Fruit fly (Drosophila melanogaster): ENCODE data around the gene CG10341.
A peak's percentile ranks its signal among the peaks of the same experiment; 100 is the strongest.

The CG10341 gene

DNA sequence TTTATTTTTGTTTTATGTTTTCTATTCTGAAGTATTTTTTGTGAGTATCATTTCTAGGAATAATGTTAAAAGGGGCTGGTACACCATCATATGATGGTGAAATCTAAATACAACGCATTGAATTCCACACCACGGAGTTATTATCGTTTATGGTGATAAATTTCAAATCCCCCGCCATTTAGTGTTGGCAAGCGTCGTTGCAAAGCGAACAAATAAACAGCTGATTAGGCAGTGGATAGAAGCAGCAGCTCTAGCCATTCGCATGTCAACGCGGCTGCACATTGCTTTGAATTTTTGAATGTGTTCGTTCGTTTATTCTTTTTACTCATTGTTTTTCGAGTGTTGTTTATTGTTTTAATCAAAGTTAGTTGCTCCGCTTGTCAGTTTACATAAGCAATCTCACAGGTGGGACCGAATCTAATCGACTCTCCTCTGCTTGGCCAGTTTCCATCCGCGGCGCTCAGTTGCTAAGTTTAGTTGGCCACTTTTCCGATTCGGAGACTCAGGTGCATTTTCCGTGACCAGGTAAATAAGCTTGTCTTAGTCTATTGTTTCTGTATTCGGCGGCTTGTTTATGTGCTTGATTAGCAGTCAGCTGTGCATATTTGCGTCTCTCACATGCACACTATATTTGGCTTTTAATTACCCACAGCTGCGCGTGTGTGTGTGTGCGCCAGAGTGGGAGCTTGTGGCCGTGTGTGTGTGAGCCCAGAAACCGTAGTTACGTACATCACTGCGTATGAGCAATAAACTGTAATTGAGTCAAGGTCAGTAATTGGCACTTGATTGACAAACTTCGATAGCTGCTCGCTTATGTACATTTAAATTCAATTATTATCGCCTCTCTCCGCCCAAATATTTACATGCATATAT lies 21.3 kb upstream of the CG10341 start, which contains the start of the genes Mst36Fa and CG31751:
TSS of gene Mst36Fa (minus strand) at position 51 of the 873 bp plus-strand sequence.
TSS of gene CG31751 (plus strand) at position 274 of the 873 bp plus-strand sequence.
- TF ChIP-seq CG10348 (GFP tag; IDR thresholded peaks at IDR 0.05) (0 out of 2 replicates have a peak, but pooled peaks have one; percentile 6), fd96Ca (GFP tag; IDR thresholded peaks at IDR 0.05) (no peak), D1 (tag; optimal IDR thresholded peaks at IDR 0.05) (no peak), gl (tag; optimal IDR thresholded peaks at IDR 0.05) (no peak), Snoo (tag; optimal IDR thresholded peaks at IDR 0.05) (no peak), Pif1B (GFP tag; optimal IDR thresholded peaks at IDR 0.05) (no peak), CG8301 (tag; optimal IDR thresholded peaks at IDR 0.05) (no peak), CG32121 (GFP tag; IDR thresholded peaks at IDR 0.05) (no peak), rn (GFP tag; IDR thresholded peaks at IDR 0.05) (no peak), CG15710 (tag; optimal IDR thresholded peaks at IDR 0.05) (no peak), CG14655 (GFP tag; optimal IDR thresholded peaks at IDR 0.05) (no peak), CG34367 (tag; optimal IDR thresholded peaks at IDR 0.05) (no peak), Ets98B (GFP tag; IDR thresholded peaks at IDR 0.05) (0 out of 2 replicates have a peak, but pooled peaks have one; percentile 23), CG4496 (GFP tag; IDR thresholded peaks at IDR 0.05) (peak; percentile 46; the same call in 1 of the 3 replicates), CG17806 (tag; optimal IDR thresholded peaks at IDR 0.05) (no peak), CG13204 (GFP tag; optimal IDR thresholded peaks at IDR 0.05) (no peak)

dm6 chr2L:18677910-18678639 lies 20.4 kb upstream of the CG10341 start:
- TF ChIP-seq CG15710 (tag; optimal IDR thresholded peaks at IDR 0.05) (peak; percentile 30), CG4496 (GFP tag; IDR thresholded peaks at IDR 0.05) (no peak), CG13204 (GFP tag; optimal IDR thresholded peaks at IDR 0.05) (no peak), CG32121 (GFP tag; IDR thresholded peaks at IDR 0.05) (0 out of 2 replicates have a peak, but pooled peaks have one; percentile 7), Snoo (tag; optimal IDR thresholded peaks at IDR 0.05) (peak; percentile 39), CG10348 (GFP tag; IDR thresholded peaks at IDR 0.05) (no peak), rn (GFP tag; IDR thresholded peaks at IDR 0.05) (no peak), fd96Ca (GFP tag; IDR thresholded peaks at IDR 0.05) (no peak)

- TF ChIP-seq Pif1A (GFP tag; optimal IDR thresholded peaks at IDR 0.05), result no peak
- no peak for TF ChIP-seq CG13204 (GFP tag; optimal IDR thresholded peaks at IDR 0.05)
- TF ChIP-seq fd96Ca (GFP tag; IDR thresholded peaks at IDR 0.05), result no peak
- TF ChIP-seq CG9948 (tag; optimal IDR thresholded peaks at IDR 0.05), result no peak
- TF ChIP-seq Pif1B (GFP tag; optimal IDR thresholded peaks at IDR 0.05), result no peak
- no peak for TF ChIP-seq CG15710 (tag; optimal IDR thresholded peaks at IDR 0.05)
- no peak for TF ChIP-seq CG32121 (GFP tag; IDR thresholded peaks at IDR 0.05)
- TF ChIP-seq CG12605 (GFP tag; IDR thresholded peaks at IDR 0.05), result no peak
Observed at dm6 chr2L:18681903-18682302, 16.6 kb upstream of the CG10341 start, which contains the start of gene tos. Gene tos, minus strand, starts transcription at chr2L:18682075.

dm6 chr2L:18687827-18688226 lies 10.7 kb upstream of the CG10341 start:
- TF ChIP-seq Pif1B (GFP tag; optimal IDR thresholded peaks at IDR 0.05) (no peak), rn (GFP tag; IDR thresholded peaks at IDR 0.05) (no peak), CG32121 (GFP tag; IDR thresholded peaks at IDR 0.05) (no peak), CG15710 (tag; optimal IDR thresholded peaks at IDR 0.05) (no peak), CG13204 (GFP tag; optimal IDR thresholded peaks at IDR 0.05) (no peak), gl (tag; optimal IDR thresholded peaks at IDR 0.05) (no peak), D1 (tag; optimal IDR thresholded peaks at IDR 0.05) (no peak), EcR (GFP tag; optimal IDR thresholded peaks at IDR 0.05) (no peak), CG34367 (tag; optimal IDR thresholded peaks at IDR 0.05) (no peak), CG10348 (GFP tag; IDR thresholded peaks at IDR 0.05) (no peak), CG4496 (GFP tag; IDR thresholded peaks at IDR 0.05) (no peak), Ets98B (GFP tag; IDR thresholded peaks at IDR 0.05) (no peak), CG17806 (tag; optimal IDR thresholded peaks at IDR 0.05) (no peak), CG8159 (tag; optimal IDR thresholded peaks at IDR 0.05) (no peak)

DNA sequence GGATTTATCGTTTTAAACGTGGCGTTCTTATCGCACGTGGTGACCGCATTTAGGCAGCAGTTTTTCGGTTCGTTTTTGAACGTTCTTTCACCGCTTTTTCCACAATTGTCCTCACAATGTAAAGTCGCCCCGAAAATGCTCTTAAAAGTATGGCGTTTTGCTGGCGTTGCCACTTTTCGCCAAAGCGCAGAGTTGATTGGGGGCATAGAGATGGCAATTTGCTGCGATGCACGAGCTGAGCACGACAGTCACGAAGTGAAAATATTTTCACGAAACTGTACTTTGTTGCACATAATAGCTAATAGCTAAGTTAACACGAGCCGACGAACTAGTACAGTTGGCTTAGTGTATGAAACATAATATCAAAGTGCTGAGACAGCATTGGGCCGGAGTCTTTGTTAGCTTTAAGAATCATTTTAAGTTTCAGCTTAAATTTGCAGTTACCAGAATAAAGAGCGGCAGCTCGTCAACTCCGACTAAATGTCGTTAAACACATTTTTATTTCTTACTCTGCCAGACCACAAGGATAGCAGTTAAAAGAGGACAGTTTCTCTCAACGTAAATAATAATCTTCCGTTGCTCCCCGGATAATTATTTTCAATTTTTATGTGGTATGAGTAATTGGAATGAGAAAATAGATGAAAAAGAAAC lies 9.7 kb upstream of the CG10341 start, which contains the start of gene msl-1:
TSS of gene msl-1 (minus strand) at position 155 of the 651 bp plus-strand sequence.
- TF ChIP-seq CG4496 (GFP tag; IDR thresholded peaks at IDR 0.05), result 0 out of 3 replicates have a peak, but pooled peaks have one; percentile 19
- no peak for TF ChIP-seq Pif1A (GFP tag; optimal IDR thresholded peaks at IDR 0.05)
- no peak for TF ChIP-seq Ets98B (GFP tag; IDR thresholded peaks at IDR 0.05)
- TF ChIP-seq D1 (tag; optimal IDR thresholded peaks at IDR 0.05), result no peak
- TF ChIP-seq Snoo (tag; optimal IDR thresholded peaks at IDR 0.05), result no peak
- TF ChIP-seq fd96Ca (GFP tag; IDR thresholded peaks at IDR 0.05), result 0 out of 3 replicates have a peak, but pooled peaks have one; percentile 33
- TF ChIP-seq CG13204 (GFP tag; optimal IDR thresholded peaks at IDR 0.05), result no peak
- no peak for TF ChIP-seq rn (GFP tag; IDR thresholded peaks at IDR 0.05)
- peak; percentile 13; the same call in 1 of the 2 replicates for TF ChIP-seq CG10348 (GFP tag; IDR thresholded peaks at IDR 0.05)

Data from whole organism, pupa.